Fruit fly (Drosophila melanogaster) whole organism, embryonic: ENCODE measurements around the gene CG8301.

Experiments used
- B-H1 ChIP-seq: fragments of 200-800 bp; sonication (Bioruptor generic); IDR thresholded peaks from 3 replicates; pipeline ENCODE4 v1.3.6; 2022; ENCODE audit warnings: missing biosample characterization, missing genetic modification characterization
- BtbVII ChIP-seq: fragments of 200-800 bp; sonication (Bioruptor generic); optimal IDR thresholded peaks from 3 replicates; lab custom pipeline; 2017; ENCODE audit warnings: missing biosample characterization, mild to moderate bottlenecking, missing genetic modification characterization
- CG10959 ChIP-seq: fragments of 200-800 bp; sonication (Bioruptor generic); IDR thresholded peaks from 2 replicates; pipeline ENCODE4 v1.3.6; 2022; ENCODE audit warnings: missing biosample characterization, missing genetic modification characterization
- CG11695 ChIP-seq: fragments of 200-800 bp; sonication (Bioruptor generic); IDR thresholded peaks from 3 replicates; pipeline ENCODE4 v1.3.6; 2022; ENCODE audit warnings: missing biosample characterization, missing genetic modification characterization
- CG11696 ChIP-seq: fragments of 200-800 bp; sonication (Bioruptor generic); IDR thresholded peaks from 2 replicates; pipeline ENCODE4 v1.3.6; 2022; ENCODE audit warnings: missing biosample characterization, missing genetic modification characterization
- CG16813 ChIP-seq: fragments of 200-800 bp; sonication (Bioruptor generic); IDR thresholded peaks from 3 replicates; pipeline ENCODE4 v1.3.6; 2022; ENCODE audit warnings: missing biosample characterization, missing genetic modification characterization; ENCODE audit not compliant: partially characterized antibody
- CG18262 ChIP-seq: fragments of 200-800 bp; optimal IDR thresholded peaks from 3 replicates; lab custom pipeline; 2019; ENCODE audit warnings: missing biosample characterization, mild to moderate bottlenecking, missing genetic modification characterization, moderate library complexity
- CG2120 ChIP-seq: fragments of 200-800 bp; sonication (Bioruptor generic); optimal IDR thresholded peaks from 3 replicates; lab custom pipeline; 2016; ENCODE audit warnings: missing biosample characterization, missing genetic modification characterization
- CG2678 ChIP-seq: fragments of 200-800 bp; sonication (Bioruptor generic); optimal IDR thresholded peaks from 3 replicates; lab custom pipeline; 2019; ENCODE audit warnings: missing biosample characterization, mild to moderate bottlenecking, missing genetic modification characterization, moderate library complexity
- CG34422 ChIP-seq: fragments of 200-800 bp; sonication (Bioruptor generic); IDR thresholded peaks from 3 replicates; pipeline ENCODE4 v1.3.6; 2022; ENCODE audit warnings: missing biosample characterization, missing genetic modification characterization
- CG3847 ChIP-seq: fragments of 200-800 bp; sonication (Bioruptor generic); IDR thresholded peaks from 2 replicates; pipeline ENCODE4 v1.3.6; 2022; ENCODE audit warnings: missing biosample characterization, missing genetic modification characterization
- CG42726 ChIP-seq: fragments of 200-800 bp; sonication (Bioruptor generic); IDR thresholded peaks from 2 replicates; pipeline ENCODE4 v1.3.6; 2022; ENCODE audit warnings: missing biosample characterization, missing genetic modification characterization; ENCODE audit not compliant: partially characterized antibody
- CG6654 ChIP-seq: fragments of 200-800 bp; sonication (Bioruptor generic); optimal IDR thresholded peaks from 2 replicates; lab custom pipeline; 2017; ENCODE audit warnings: missing biosample characterization, mild to moderate bottlenecking, missing genetic modification characterization
- Dbx ChIP-seq: fragments of 200-800 bp; sonication (Bioruptor generic); IDR thresholded peaks from 3 replicates; pipeline ENCODE4 v1.3.6; 2022; ENCODE audit warnings: missing biosample characterization, missing genetic modification characterization
- Drgx ChIP-seq: fragments of 200-800 bp; sonication (Bioruptor generic); IDR thresholded peaks from 2 replicates; pipeline ENCODE4 v1.3.6; 2022; ENCODE audit warnings: missing biosample characterization, missing genetic modification characterization
- Hmr ChIP-seq: fragments of 200-800 bp; sonication (Bioruptor generic); optimal IDR thresholded peaks from 3 replicates; lab custom pipeline; 2017; ENCODE audit warnings: mild to moderate bottlenecking, missing biosample characterization, missing genetic modification reagents, missing genetic modification characterization
- MBD-R2 ChIP-seq: fragments of 200-800 bp; sonication (Bioruptor generic); IDR thresholded peaks from 2 replicates; pipeline ENCODE4 v1.3.6; 2022; ENCODE audit warnings: missing biosample characterization, missing genetic modification characterization
- MESR4 ChIP-seq: fragments of 200-800 bp; sonication (Bioruptor generic); optimal IDR thresholded peaks from 2 replicates; lab custom pipeline; 2018; ENCODE audit warnings: missing biosample characterization, mild to moderate bottlenecking, missing genetic modification characterization, moderate library complexity
- Mad ChIP-seq: fragments of 200-800 bp; sonication (Bioruptor generic); optimal IDR thresholded peaks from 2 replicates; lab custom pipeline; 2016; ENCODE audit warnings: missing biosample characterization, missing genetic modification characterization
- Nf-YC ChIP-seq: fragments of 200-800 bp; optimal IDR thresholded peaks from 3 replicates; lab custom pipeline; 2019; ENCODE audit warnings: missing biosample characterization, mild to moderate bottlenecking, missing genetic modification characterization, moderate library complexity
- Sox100B ChIP-seq: fragments of 200-800 bp; sonication (Bioruptor generic); optimal IDR thresholded peaks from 3 replicates; lab custom pipeline; 2018; ENCODE audit warnings: missing biosample characterization, mild to moderate bottlenecking, missing genetic modification characterization
- YL-1 ChIP-seq: fragments of 200-800 bp; sonication (Bioruptor generic); optimal IDR thresholded peaks from 3 replicates; lab custom pipeline; 2017; ENCODE audit warnings: missing biosample characterization, mild to moderate bottlenecking, missing genetic modification characterization
- bsh ChIP-seq, 2 experiments: fragments of 200-800 bp; sonication (Bioruptor generic); optimal IDR thresholded peaks; 2 replicates each; lab custom pipeline; 2017 to 2018; ENCODE audit warnings: mild to moderate bottlenecking in 2 of 2, missing biosample characterization in 2 of 2, missing genetic modification characterization in 2 of 2, moderate library complexity in 1 of 2
- cg ChIP-seq: fragments of 200-800 bp; sonication (Bioruptor generic); optimal IDR thresholded peaks from 3 replicates; lab custom pipeline; 2019; ENCODE audit warnings: missing biosample characterization, mild to moderate bottlenecking, missing genetic modification characterization, moderate library complexity
- corto ChIP-seq: fragments of 200-800 bp; sonication (Bioruptor generic); optimal IDR thresholded peaks from 2 replicates; lab custom pipeline; 2016; ENCODE audit warnings: missing biosample characterization, mild to moderate bottlenecking, missing genetic modification characterization, moderate library complexity
- crp ChIP-seq, 2 experiments: fragments of 200-800 bp; sonication (Bioruptor generic); optimal IDR thresholded peaks; 2 replicates in 1 of 2; 3 replicates in 1 of 2; lab custom pipeline; 2017; ENCODE audit warnings: missing biosample characterization in 2 of 2, missing genetic modification characterization in 2 of 2, mild to moderate bottlenecking in 1 of 2, moderate library complexity in 1 of 2
- cwo ChIP-seq: fragments of 200-800 bp; sonication (Bioruptor generic); optimal IDR thresholded peaks from 3 replicates; lab custom pipeline; 2017; ENCODE audit warnings: missing biosample characterization, missing genetic modification characterization, mild to moderate bottlenecking, moderate library complexity, missing genetic modification reagents
- en ChIP-seq: fragments of 200-800 bp; sonication (Bioruptor generic); optimal IDR thresholded peaks from 2 replicates; lab custom pipeline; 2016; ENCODE audit warnings: missing biosample characterization, missing genetic modification characterization
- esg ChIP-seq: fragments of 200-800 bp; sonication (Bioruptor generic); conservative IDR thresholded peaks from 2 replicates; pipeline ENCODE4 v1.3.6; 2022; ENCODE audit warnings: missing biosample characterization, missing genetic modification characterization
- fu2 ChIP-seq: fragments of 200-800 bp; sonication (Bioruptor generic); optimal IDR thresholded peaks from 2 replicates; lab custom pipeline; 2016; ENCODE audit warnings: missing biosample characterization, missing genetic modification characterization
- grau ChIP-seq: fragments of 200-800 bp; optimal IDR thresholded peaks from 3 replicates; lab custom pipeline; 2019; ENCODE audit warnings: missing biosample characterization, mild to moderate bottlenecking, missing genetic modification characterization, moderate library complexity
- gro ChIP-seq: fragments of 200-800 bp; sonication (Bioruptor generic); optimal IDR thresholded peaks from 2 replicates; lab custom pipeline; 2016; ENCODE audit warnings: missing biosample characterization, missing genetic modification characterization
- ham ChIP-seq: fragments of 200-800 bp; sonication (Bioruptor generic); IDR thresholded peaks from 2 replicates; pipeline ENCODE4 v1.3.6; 2022; ENCODE audit warnings: missing biosample characterization, missing genetic modification characterization
- her ChIP-seq: fragments of 200-800 bp; sonication (Bioruptor generic); optimal IDR thresholded peaks from 2 replicates; lab custom pipeline; 2016; ENCODE audit warnings: missing biosample characterization, missing genetic modification characterization
- inv ChIP-seq: fragments of 200-800 bp; sonication (Bioruptor generic); IDR thresholded peaks from 2 replicates; pipeline ENCODE4 v1.3.6; 2022; ENCODE audit warnings: missing biosample characterization, missing genetic modification characterization; ENCODE audit not compliant: partially characterized antibody
- jigr1 ChIP-seq: fragments of 200-800 bp; sonication (Bioruptor generic); IDR thresholded peaks from 3 replicates; pipeline ENCODE4 v1.3.6; 2022; ENCODE audit warnings: missing biosample characterization, missing genetic modification characterization
- lov ChIP-seq, 2 experiments: fragments of 200-800 bp in 1 of 2; fragments of >200 bp in 1 of 2; sonication (Bioruptor generic) in 1 of 2; IDR thresholded peaks in 1 of 2; optimal IDR thresholded peaks in 1 of 2; 2 replicates in 1 of 2; 3 replicates in 1 of 2; pipeline versions ENCODE4 v1.3.6 to Lab custom; 2017 to 2022; ENCODE audit warnings: missing biosample characterization in 1 of 2, missing genetic modification characterization in 1 of 2
- mld ChIP-seq: fragments of 200-800 bp; sonication (Bioruptor generic); IDR thresholded peaks from 3 replicates; pipeline ENCODE4 v1.3.6; 2022; ENCODE audit warnings: missing biosample characterization, missing genetic modification characterization; ENCODE audit not compliant: partially characterized antibody
- nau ChIP-seq: fragments of 200-800 bp; sonication (Bioruptor generic); optimal IDR thresholded peaks from 3 replicates; lab custom pipeline; 2017; ENCODE audit warnings: missing biosample characterization, mild to moderate bottlenecking, missing genetic modification characterization, missing genetic modification reagents
- pfk ChIP-seq: fragments of 200-800 bp; sonication (Bioruptor generic); optimal IDR thresholded peaks from 2 replicates; lab custom pipeline; 2018; ENCODE audit warnings: missing biosample characterization, mild to moderate bottlenecking, missing genetic modification characterization, moderate library complexity
- repo ChIP-seq: fragments of 200-800 bp; sonication (Bioruptor generic); optimal IDR thresholded peaks from 2 replicates; lab custom pipeline; 2016; ENCODE audit warnings: missing biosample characterization, missing genetic modification characterization
- row ChIP-seq: fragments of 200-800 bp; sonication (Bioruptor generic); IDR thresholded peaks from 3 replicates; pipeline ENCODE4 v1.3.6; 2022; ENCODE audit warnings: missing biosample characterization, missing genetic modification characterization
- sens ChIP-seq: fragments of 200-800 bp; sonication (Bioruptor generic); peaks from one replicate; lab custom pipeline; 2016; ENCODE audit warnings: missing biosample characterization, missing genetic modification characterization
- shn ChIP-seq: fragments of 200-800 bp; sonication (Bioruptor generic); optimal IDR thresholded peaks from 3 replicates; lab custom pipeline; 2016; ENCODE audit warnings: missing biosample characterization, missing genetic modification characterization
- stc ChIP-seq: fragments of 200-800 bp; sonication (Bioruptor generic); IDR thresholded peaks from 2 replicates; pipeline ENCODE4 v1.3.6; 2022; ENCODE audit warnings: missing biosample characterization, missing genetic modification characterization
- tin ChIP-seq: fragments of 200-800 bp; sonication (Bioruptor generic); optimal IDR thresholded peaks from 3 replicates; lab custom pipeline; 2016; ENCODE audit warnings: missing biosample characterization, missing genetic modification characterization
- tio ChIP-seq: fragments of 200-800 bp; sonication (Bioruptor generic); optimal IDR thresholded peaks from 2 replicates; lab custom pipeline; 2017; ENCODE audit warnings: missing biosample characterization, missing genetic modification characterization, inconsistent platforms
- tna ChIP-seq: fragments of 200-800 bp; sonication (Bioruptor generic); IDR thresholded peaks from 2 replicates; pipeline ENCODE4 v1.3.6; 2022; ENCODE audit warnings: missing biosample characterization, missing genetic modification characterization; ENCODE audit not compliant: partially characterized antibody
- zen2 ChIP-seq: fragments of 200-800 bp; sonication (Bioruptor generic); IDR thresholded peaks from 3 replicates; pipeline ENCODE4 v1.3.6; 2022; ENCODE audit warnings: missing biosample characterization, missing genetic modification characterization; ENCODE audit not compliant: partially characterized antibody

Gene CG8301

DNA sequence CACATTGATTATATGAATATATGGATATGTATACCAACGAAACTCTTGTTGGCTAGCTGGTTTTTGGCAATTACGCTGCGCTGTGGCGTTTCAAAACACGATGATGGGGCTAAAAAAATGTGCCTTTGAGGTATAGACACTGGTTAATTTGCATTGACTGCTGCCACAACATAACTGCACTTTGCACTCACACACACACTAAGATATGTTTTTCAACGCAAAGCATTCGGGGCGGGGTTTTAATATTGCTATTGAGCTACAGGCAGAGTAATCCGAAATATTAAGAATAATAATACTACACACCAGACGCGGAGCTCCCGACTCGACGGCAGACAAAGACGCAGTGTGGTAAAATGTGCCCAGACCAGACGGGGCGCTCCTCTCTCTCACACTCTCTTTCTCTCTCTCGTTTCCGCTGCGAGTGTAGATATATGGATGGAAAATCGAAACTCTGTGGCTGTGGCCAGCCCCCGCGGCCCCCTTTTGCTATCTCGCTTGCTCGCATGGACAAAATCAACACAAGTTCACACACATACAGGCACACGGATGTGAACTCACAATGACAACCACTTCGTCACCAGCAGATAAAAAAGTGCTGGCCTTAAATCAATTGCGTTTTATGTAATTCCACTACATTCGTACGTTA lies 30.0 kb upstream of the CG8301 start (continued):
- peak; percentile 96 for TF ChIP-seq MESR4 (GFP tag; lab: Kevin White, UChicago)
- TF ChIP-seq nau (GFP tag; lab: Kevin White, UChicago): peak; percentile 71
- TF ChIP-seq Nf-YC (tag; lab: Kevin White, UChicago): peak; percentile 42
- peak; percentile 15 for TF ChIP-seq tin (GFP tag; lab: Kevin White, UChicago)
- TF ChIP-seq Drgx: no peak
- TF ChIP-seq CG2120 (GFP tag; lab: Kevin White, UChicago): peak; percentile 21
- TF ChIP-seq YL-1: peak; percentile 60
- TF ChIP-seq fu2 (GFP tag; lab: Kevin White, UChicago): peak; percentile 17
- no peak for TF ChIP-seq Dbx (GFP tag; lab: Robert Waterston, UW)
- no peak for TF ChIP-seq tio (GFP tag; lab: Kevin White, UChicago)
- TF ChIP-seq shn: peak; percentile 37
- no peak for TF ChIP-seq CG18262 (tag; lab: Kevin White, UChicago)
- TF ChIP-seq CG2678: peak; percentile 58
- no peak for TF ChIP-seq mld (GFP tag; lab: Robert Waterston, UW)
- no peak for TF ChIP-seq ham (GFP tag; lab: Robert Waterston, UW)
- TF ChIP-seq her (GFP tag; lab: Kevin White, UChicago): peak; percentile 68
- TF ChIP-seq grau (tag; lab: Kevin White, UChicago): no peak
- TF ChIP-seq pfk (GFP tag; lab: Kevin White, UChicago): peak; percentile 63
- peak; percentile 69 for TF ChIP-seq BtbVII (GFP tag; lab: Kevin White, UChicago)
- TF ChIP-seq Sox100B (GFP tag; lab: Kevin White, UChicago): no peak
- no peak for TF ChIP-seq zen2
- TF ChIP-seq Mad: no peak
- TF ChIP-seq corto (GFP tag; lab: Kevin White, UChicago): peak; percentile 44
- TF ChIP-seq CG11695 (GFP tag; lab: Robert Waterston, UW): no peak
- TF ChIP-seq inv: no peak
- TF ChIP-seq gro (GFP tag; lab: Kevin White, UChicago): peak; percentile 66
- TF ChIP-seq repo: peak; percentile 9
- TF ChIP-seq CG11696 (GFP tag; lab: Robert Waterston, UW): no peak
- peak; percentile 27 for TF ChIP-seq en (GFP tag; lab: Kevin White, UChicago)
- TF ChIP-seq CG6654 (GFP tag; lab: Kevin White, UChicago): peak; percentile 5
- TF ChIP-seq row (GFP tag; lab: Robert Waterston, UW): no peak
- no peak for TF ChIP-seq stc (GFP tag; lab: Robert Waterston, UW)
- TF ChIP-seq tna (GFP tag; lab: Robert Waterston, UW): no peak
- no peak for TF ChIP-seq MBD-R2 (GFP tag; lab: Robert Waterston, UW)
- TF ChIP-seq sens (GFP tag; lab: Kevin White, UChicago): peak; percentile 85
- no peak for TF ChIP-seq CG3847 (GFP tag; lab: Robert Waterston, UW)
- no peak for TF ChIP-seq esg (GFP tag; lab: Robert Waterston, UW)
- peak; percentile 77 for TF ChIP-seq Hmr
- no peak for TF ChIP-seq jigr1 (GFP tag; lab: Robert Waterston, UW)
- no peak for TF ChIP-seq CG42726
- TF ChIP-seq B-H1: no peak
- TF ChIP-seq CG10959 (GFP tag; lab: Robert Waterston, UW): no peak
- TF ChIP-seq cg (GFP tag; lab: Kevin White, UChicago): peak; percentile 97
- no peak for TF ChIP-seq crp (GFP tag; optimal IDR thresholded peaks at IDR 0.05; lab: Kevin White, UChicago)
- TF ChIP-seq cwo (GFP tag; lab: Kevin White, UChicago): peak; percentile 13
- TF ChIP-seq bsh (GFP tag; optimal IDR thresholded peaks at IDR 0.05; lab: Kevin White, UChicago): peak in 1 of 2 experiments; percentile 9
- no peak for TF ChIP-seq CG34422
- TF ChIP-seq CG16813 (GFP tag; lab: Robert Waterston, UW): no peak
- TF ChIP-seq lov (optimal IDR thresholded peaks at IDR 0.05; lab: Kevin White, UChicago): peak; percentile 36
- TF ChIP-seq lov (GFP tag; IDR thresholded peaks at IDR 0.05; lab: Robert Waterston, UW): no peak
